Fruit fly (Drosophila melanogaster) whole organism, embryonic: ENCODE measurements around the gene CG7582.

ENCODE experiments used
- CG10147 ChIP-seq: fragments of 200-800 bp; sonication (Bioruptor generic); optimal IDR thresholded peaks from 2 replicates; lab custom pipeline; 2019; ENCODE audit warnings: missing biosample characterization, mild to moderate bottlenecking, missing genetic modification characterization, moderate library complexity
- CG10462 ChIP-seq: fragments of 200-800 bp; sonication (Bioruptor generic); optimal IDR thresholded peaks from 2 replicates; lab custom pipeline; 2016; ENCODE audit warnings: missing biosample characterization, missing genetic modification characterization
- CG13775 ChIP-seq: fragments of 200-800 bp; sonication (Bioruptor generic); optimal IDR thresholded peaks from 3 replicates; lab custom pipeline; 2017; ENCODE audit warnings: missing biosample characterization, mild to moderate bottlenecking, missing genetic modification characterization
- CG16815 ChIP-seq: fragments of 200-800 bp; sonication (Bioruptor generic); optimal IDR thresholded peaks from 3 replicates; lab custom pipeline; 2017; ENCODE audit warnings: missing biosample characterization, mild to moderate bottlenecking, missing genetic modification characterization
- CG17385 ChIP-seq: fragments of 200-800 bp; sonication (Bioruptor generic); optimal IDR thresholded peaks from 3 replicates; lab custom pipeline; 2018; ENCODE audit warnings: missing biosample characterization, mild to moderate bottlenecking, missing genetic modification characterization
- CG1832 ChIP-seq: fragments of 200-800 bp; sonication (Bioruptor generic); optimal IDR thresholded peaks from 2 replicates; lab custom pipeline; 2017; ENCODE audit warnings: missing biosample characterization, mild to moderate bottlenecking, missing genetic modification characterization, inconsistent platforms
- CG2116 ChIP-seq: fragments of 200-800 bp; sonication (Bioruptor generic); optimal IDR thresholded peaks from 3 replicates; lab custom pipeline; 2018; ENCODE audit warnings: missing biosample characterization, mild to moderate bottlenecking, missing genetic modification characterization
- CG31365 ChIP-seq: fragments of 200-800 bp; sonication (Bioruptor generic); optimal IDR thresholded peaks from 2 replicates; lab custom pipeline; 2018; ENCODE audit warnings: missing biosample characterization, mild to moderate bottlenecking, missing genetic modification characterization
- CG42726 ChIP-seq: fragments of 200-800 bp; sonication (Bioruptor generic); IDR thresholded peaks from 2 replicates; pipeline ENCODE4 v1.3.6; 2022; ENCODE audit warnings: missing biosample characterization, missing genetic modification characterization; ENCODE audit not compliant: partially characterized antibody
- CG43689 ChIP-seq: fragments of 200-800 bp; sonication (Bioruptor generic); IDR thresholded peaks from 2 replicates; pipeline ENCODE4 v1.3.6; 2022; ENCODE audit warnings: missing biosample characterization, missing genetic modification characterization
- CG7987 ChIP-seq: fragments of 200-800 bp; sonication (Bioruptor generic); optimal IDR thresholded peaks from 2 replicates; lab custom pipeline; 2018; ENCODE audit warnings: missing biosample characterization, mild to moderate bottlenecking, missing genetic modification characterization, moderate library complexity
- CG9727 ChIP-seq: fragments of 200-800 bp; sonication (Bioruptor generic); optimal IDR thresholded peaks from 3 replicates; lab custom pipeline; 2017; ENCODE audit warnings: missing biosample characterization, mild to moderate bottlenecking, missing genetic modification characterization
- Dip2 ChIP-seq: fragments of 200-800 bp; sonication (Bioruptor generic); IDR thresholded peaks from 2 replicates; pipeline ENCODE4 v1.3.6; 2022; ENCODE audit warnings: missing biosample characterization, missing genetic modification characterization
- Dref ChIP-seq: fragments of 200-800 bp; sonication (Bioruptor generic); IDR thresholded peaks from 2 replicates; pipeline ENCODE4 v1.3.6; 2022; ENCODE audit warnings: missing biosample characterization, missing genetic modification characterization
- ERR ChIP-seq: fragments of 200-800 bp; sonication (Bioruptor generic); optimal IDR thresholded peaks from 2 replicates; lab custom pipeline; 2016; ENCODE audit warnings: missing biosample characterization, missing genetic modification characterization
- Kr ChIP-seq: fragments of 200-800 bp; sonication (Bioruptor generic); optimal IDR thresholded peaks from 2 replicates; lab custom pipeline; 2017; ENCODE audit warnings: missing biosample characterization, mild to moderate bottlenecking, missing genetic modification characterization
- Myb ChIP-seq: fragments of 200-800 bp; sonication (Bioruptor generic); optimal IDR thresholded peaks from 2 replicates; lab custom pipeline; 2016; ENCODE audit warnings: missing biosample characterization, missing genetic modification characterization
- Nf-YB ChIP-seq: fragments of 200-800 bp; sonication (Bioruptor generic); optimal IDR thresholded peaks from 3 replicates; lab custom pipeline; 2019; ENCODE audit warnings: missing biosample characterization, mild to moderate bottlenecking, missing genetic modification characterization, moderate library complexity
- Nf-YC ChIP-seq: fragments of 200-800 bp; optimal IDR thresholded peaks from 3 replicates; lab custom pipeline; 2019; ENCODE audit warnings: missing biosample characterization, mild to moderate bottlenecking, missing genetic modification characterization, moderate library complexity
- Rfx ChIP-seq: fragments of 200-800 bp; sonication (Bioruptor generic); IDR thresholded peaks from 2 replicates; pipeline ENCODE4 v1.3.6; 2022; ENCODE audit warnings: missing biosample characterization, missing genetic modification characterization
- Sox102F ChIP-seq: fragments of 200-800 bp; sonication (Bioruptor generic); optimal IDR thresholded peaks from 2 replicates; lab custom pipeline; 2018; ENCODE audit warnings: missing biosample characterization, mild to moderate bottlenecking, missing genetic modification characterization, moderate library complexity
- Trl ChIP-seq, 3 experiments: fragments of >200 bp in 2 of 3; fragments of 200-800 bp in 1 of 3; sonication (Bioruptor generic) in 1 of 3; optimal IDR thresholded peaks; 2 replicates in 1 of 3; 3 replicates in 2 of 3; lab custom pipeline; 2016 to 2017; ENCODE audit warnings: missing biosample characterization in 1 of 3, missing genetic modification characterization in 1 of 3
- amos ChIP-seq: fragments of 200-800 bp; sonication (Bioruptor generic); IDR thresholded peaks from 2 replicates; pipeline ENCODE4 v1.3.6; 2022; ENCODE audit warnings: missing biosample characterization, missing genetic modification characterization; ENCODE audit not compliant: partially characterized antibody
- aop ChIP-seq: fragments of 200-800 bp; sonication (Bioruptor generic); IDR thresholded peaks from 2 replicates; pipeline ENCODE4 v1.3.6; 2022; ENCODE audit warnings: missing biosample characterization, missing genetic modification characterization
- btn ChIP-seq: fragments of 200-800 bp; sonication (Bioruptor generic); optimal IDR thresholded peaks from 2 replicates; lab custom pipeline; 2016; ENCODE audit warnings: missing biosample characterization, missing genetic modification characterization
- cg ChIP-seq: fragments of 200-800 bp; sonication (Bioruptor generic); optimal IDR thresholded peaks from 3 replicates; lab custom pipeline; 2019; ENCODE audit warnings: missing biosample characterization, mild to moderate bottlenecking, missing genetic modification characterization, moderate library complexity
- chinmo ChIP-seq: fragments of 200-800 bp; sonication (Bioruptor generic); IDR thresholded peaks from 4 replicates; pipeline ENCODE4 v1.3.6; 2022; ENCODE audit warnings: missing biosample characterization, missing genetic modification characterization; ENCODE audit not compliant: partially characterized antibody
- ftz-f1 ChIP-seq: fragments of 200-800 bp; sonication (Bioruptor generic); optimal IDR thresholded peaks from 2 replicates; lab custom pipeline; 2016; ENCODE audit warnings: missing biosample characterization, missing genetic modification characterization
- gsb ChIP-seq: fragments of 200-800 bp; sonication (Bioruptor generic); IDR thresholded peaks from 2 replicates; pipeline ENCODE4 v1.3.6; 2022; ENCODE audit warnings: missing biosample characterization, missing genetic modification characterization
- gsb-n ChIP-seq: fragments of 200-800 bp; sonication (Bioruptor generic); optimal IDR thresholded peaks from 3 replicates; lab custom pipeline; 2018; ENCODE audit warnings: missing biosample characterization, mild to moderate bottlenecking, missing genetic modification characterization
- ind ChIP-seq: fragments of 200-800 bp; sonication (Bioruptor generic); optimal IDR thresholded peaks from 3 replicates; lab custom pipeline; 2016; ENCODE audit warnings: missing biosample characterization, missing genetic modification characterization
- inv ChIP-seq: fragments of 200-800 bp; sonication (Bioruptor generic); IDR thresholded peaks from 2 replicates; pipeline ENCODE4 v1.3.6; 2022; ENCODE audit warnings: missing biosample characterization, missing genetic modification characterization; ENCODE audit not compliant: partially characterized antibody
- kay ChIP-seq: fragments of 200-800 bp; sonication (Bioruptor generic); optimal IDR thresholded peaks from 2 replicates; lab custom pipeline; 2016; ENCODE audit warnings: missing biosample characterization, missing genetic modification characterization
- ken ChIP-seq: fragments of 200-800 bp; sonication (Bioruptor generic); IDR thresholded peaks from 3 replicates; pipeline ENCODE4 v1.3.6; 2022; ENCODE audit warnings: missing biosample characterization, missing genetic modification characterization
- mld ChIP-seq: fragments of 200-800 bp; sonication (Bioruptor generic); IDR thresholded peaks from 3 replicates; pipeline ENCODE4 v1.3.6; 2022; ENCODE audit warnings: missing biosample characterization, missing genetic modification characterization; ENCODE audit not compliant: partially characterized antibody
- nmo ChIP-seq: fragments of 200-800 bp; sonication (Bioruptor generic); optimal IDR thresholded peaks from 2 replicates; lab custom pipeline; 2018; ENCODE audit warnings: missing biosample characterization, mild to moderate bottlenecking, missing genetic modification characterization, moderate library complexity
- otp ChIP-seq: fragments of 200-800 bp; sonication (Bioruptor generic); IDR thresholded peaks from 3 replicates; pipeline ENCODE4, ENCODE4 v1.3.6; 2022; ENCODE audit warnings: missing biosample characterization, missing genetic modification characterization
- rib ChIP-seq: fragments of 200-800 bp; sonication (Bioruptor generic); IDR thresholded peaks from 2 replicates; pipeline ENCODE4 v1.3.6; 2022; ENCODE audit warnings: missing biosample characterization, missing genetic modification characterization
- ro ChIP-seq: fragments of 200-800 bp; sonication (Bioruptor generic); IDR thresholded peaks from 2 replicates; pipeline ENCODE4 v1.3.6; 2022; ENCODE audit warnings: missing biosample characterization, missing genetic modification characterization
- row ChIP-seq: fragments of 200-800 bp; sonication (Bioruptor generic); IDR thresholded peaks from 3 replicates; pipeline ENCODE4 v1.3.6; 2022; ENCODE audit warnings: missing biosample characterization, missing genetic modification characterization
- sens ChIP-seq: fragments of 200-800 bp; sonication (Bioruptor generic); peaks from one replicate; lab custom pipeline; 2016; ENCODE audit warnings: missing biosample characterization, missing genetic modification characterization
- slbo ChIP-seq: fragments of 200-800 bp; sonication (Bioruptor generic); IDR thresholded peaks from 2 replicates; pipeline ENCODE4 v1.3.6; 2022; ENCODE audit warnings: missing biosample characterization, missing genetic modification characterization
- trem ChIP-seq: fragments of 200-800 bp; optimal IDR thresholded peaks from 3 replicates; lab custom pipeline; 2019; ENCODE audit warnings: missing biosample characterization, mild to moderate bottlenecking, missing genetic modification characterization, moderate library complexity
- vvl ChIP-seq: fragments of 200-800 bp; sonication (Bioruptor generic); IDR thresholded peaks from 2 replicates; pipeline ENCODE4 v1.3.6; 2022; ENCODE audit warnings: missing biosample characterization, missing genetic modification characterization
- zen ChIP-seq: fragments of 200-800 bp; sonication (Bioruptor generic); optimal IDR thresholded peaks from 3 replicates; lab custom pipeline; 2018; ENCODE audit warnings: missing biosample characterization, mild to moderate bottlenecking, missing genetic modification characterization, moderate library complexity
- zen2 ChIP-seq: fragments of 200-800 bp; sonication (Bioruptor generic); IDR thresholded peaks from 3 replicates; pipeline ENCODE4 v1.3.6; 2022; ENCODE audit warnings: missing biosample characterization, missing genetic modification characterization; ENCODE audit not compliant: partially characterized antibody
- zfh2 ChIP-seq: fragments of 200-800 bp; sonication (Bioruptor generic); optimal IDR thresholded peaks from 2 replicates; lab custom pipeline; 2016; ENCODE audit warnings: missing biosample characterization, missing genetic modification characterization

CG7582 gene

dm6 chr3R:29682152-29682600 is at the start of gene CG7582, which contains the start of gene Gycalpha99B (continued):
- TF ChIP-seq CG10462 (GFP tag; lab: Kevin White, UChicago) (no peak), inv (GFP tag; lab: Robert Waterston, UW) (no peak), row (GFP tag; lab: Robert Waterston, UW) (no peak), Dref (no peak), ken (GFP tag; lab: Robert Waterston, UW) (no peak)
- TF ChIP-seq, all 482 proteins: peak for 28

- TF ChIP-seq Trl (optimal IDR thresholded peaks at IDR 0.05; lab: Kevin White, UChicago): peak; percentile 33 to 53
- no peak for TF ChIP-seq Trl (GFP tag; optimal IDR thresholded peaks at IDR 0.05; lab: Kevin White, UChicago)
- peak; percentile 67 for TF ChIP-seq cg
- TF ChIP-seq rib (GFP tag; lab: Robert Waterston, UW): no peak
- no peak for TF ChIP-seq CG43689 (GFP tag; lab: Robert Waterston, UW)
- no peak for TF ChIP-seq Kr (GFP tag; lab: Kevin White, UChicago)
- no peak for TF ChIP-seq aop (GFP tag; lab: Robert Waterston, UW)
- no peak for TF ChIP-seq mld (GFP tag; lab: Robert Waterston, UW)
- TF ChIP-seq ftz-f1: no peak
- peak; percentile 76 for TF ChIP-seq CG17385
- TF ChIP-seq CG9727 (GFP tag; lab: Kevin White, UChicago): no peak
- TF ChIP-seq CG7987 (GFP tag; lab: Kevin White, UChicago): no peak
- TF ChIP-seq chinmo: 0 out of 4 replicates have a peak, but pooled peaks have one; percentile 52
- TF ChIP-seq gsb (GFP tag; lab: Robert Waterston, UW): no peak
- TF ChIP-seq Nf-YB (GFP tag; lab: Kevin White, UChicago): peak; percentile 76
- peak; percentile 75 for TF ChIP-seq Nf-YC (tag; lab: Kevin White, UChicago)
- no peak for TF ChIP-seq CG16815 (GFP tag; lab: Kevin White, UChicago)
- TF ChIP-seq CG42726 (GFP tag; lab: Robert Waterston, UW): no peak
- TF ChIP-seq ERR (GFP tag; lab: Kevin White, UChicago): no peak
- TF ChIP-seq zen: peak; percentile 49
- TF ChIP-seq vvl (GFP tag; lab: Robert Waterston, UW): peak; percentile 38; the same call in 1 of the 2 replicates
- TF ChIP-seq sens (GFP tag; lab: Kevin White, UChicago): peak; percentile 26
- TF ChIP-seq CG2116 (GFP tag; lab: Kevin White, UChicago): no peak
Observed at dm6 chr3R:29726277-29726676, 44.2 kb upstream of the CG7582 start.

dm6 chr3R:29725577-29726240 is 43.6 kb upstream of the CG7582 start, which contains the start of gene Kul:
Kul (plus strand) TSS chr3R:29725830.
- TF ChIP-seq gsb-n (no peak), slbo (GFP tag; lab: Robert Waterston, UW) (peak; percentile 46; the same call in 1 of the 2 replicates), ind (GFP tag; lab: Kevin White, UChicago) (no peak), amos (0 out of 2 replicates have a peak, but pooled peaks have one; percentile 36), CG10147 (no peak), CG13775 (GFP tag; lab: Kevin White, UChicago) (no peak), Dip2 (GFP tag; lab: Robert Waterston, UW) (no peak), zfh2 (GFP tag; lab: Kevin White, UChicago) (peak; percentile 2), rib (GFP tag; lab: Robert Waterston, UW) (no peak), ro (no peak), zen2 (GFP tag; lab: Robert Waterston, UW) (no peak), kay (GFP tag; lab: Kevin White, UChicago) (no peak), Myb (GFP tag; lab: Kevin White, UChicago) (peak; percentile 88), CG1832 (no peak), trem (tag; lab: Kevin White, UChicago) (peak; percentile 27), nmo (peak; percentile 20), otp (GFP tag; lab: Robert Waterston, UW) (no peak), Rfx (GFP tag; lab: Robert Waterston, UW) (peak; percentile 67), CG31365 (tag; lab: Kevin White, UChicago) (no peak), Sox102F (GFP tag; lab: Kevin White, UChicago) (no peak), chinmo (no peak), btn (no peak)
